Worm (Caenorhabditis elegans) whole organism, late embryonic: Measurements from ENCODE around the gene ins-5.

Experiments used
- ama-1 ChIP-seq: fragments of 150-350 bp; optimal IDR thresholded peaks from 2 replicates; lab custom pipeline; 2014
- ceh-30 ChIP-seq: fragments of 150-350 bp; optimal IDR thresholded peaks from 2 replicates; lab custom pipeline; 2014; ENCODE audit warnings: missing biosample characterization, missing genetic modification characterization
- elt-4 ChIP-seq: sonication (generic microtip); optimal IDR thresholded peaks from 2 replicates; lab custom pipeline; 2016; ENCODE audit warnings: missing genetic modification characterization, missing compliant biosample characterization
- lin-11 ChIP-seq: fragments of 200-800 bp; sonication (Bioruptor generic); optimal IDR thresholded peaks from 2 replicates; lab custom pipeline; 2018; ENCODE audit warnings: mild to moderate bottlenecking, missing genetic modification characterization, missing compliant biosample characterization
- sdc-2 ChIP-seq: sonication (generic microtip); optimal IDR thresholded peaks from 2 replicates; lab custom pipeline; 2016; ENCODE audit warnings: missing genotype, missing genetic modification characterization, missing compliant biosample characterization

DNA sequence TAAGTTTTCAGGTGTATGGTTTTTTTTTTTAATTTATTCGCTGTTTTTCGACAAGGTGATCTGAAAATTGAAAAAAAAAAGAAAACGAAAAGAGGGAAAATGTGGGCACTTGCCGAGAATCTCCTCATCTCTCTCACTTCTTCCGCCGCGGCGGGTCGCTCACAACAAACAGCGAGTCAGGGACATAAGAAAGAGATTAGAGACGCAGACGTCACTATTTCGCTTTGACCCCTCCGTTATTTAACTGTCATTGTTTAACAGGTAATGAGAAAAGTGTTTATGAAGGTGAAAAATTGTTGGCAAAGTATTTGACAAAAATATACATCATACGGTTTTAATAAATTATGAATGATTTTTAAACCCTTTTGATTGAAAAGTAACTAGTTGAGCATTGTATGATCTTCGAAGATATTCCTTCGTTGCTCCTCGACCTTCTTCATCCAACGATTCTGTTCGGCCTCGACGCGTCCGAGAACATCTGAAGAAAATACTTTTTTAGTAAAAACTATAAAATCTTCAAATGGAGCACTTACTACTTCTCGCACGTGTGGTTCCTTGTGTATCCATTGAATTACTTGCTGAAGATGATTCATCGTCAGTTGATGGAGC lies 48.8 kb downstream of the ins-5 start:
- no peak for TF ChIP-seq sdc-2
- TF ChIP-seq ceh-30 (tag; lab: Kevin White, UChicago) = no peak
- TF ChIP-seq elt-4 = no peak
- no peak for TF ChIP-seq lin-11 (tag; lab: Kevin White, UChicago)
- no peak for TF ChIP-seq ama-1 (lab: Kevin White, UChicago)
